Fruit fly (Drosophila melanogaster) whole organism: ENCODE data around the gene CG11837.

Source experiments
- CG8478 ChIP-seq: fragments of >200 bp; optimal IDR thresholded peaks from 2 replicates; lab custom pipeline; 2018; ENCODE audit warnings: inconsistent platforms
- Dll ChIP-seq: fragments of >200 bp; optimal IDR thresholded peaks from 2 replicates; lab custom pipeline; 2017
- EcR ChIP-seq, 2 experiments: fragments of >200 bp; optimal IDR thresholded peaks; 2 replicates each; lab custom pipeline; 2017; ENCODE audit warnings: missing biosample characterization in 2 of 2, missing genetic modification characterization in 2 of 2, missing genetic modification reagents in 2 of 2
- pan ChIP-seq: fragments of >200 bp; optimal IDR thresholded peaks from 2 replicates; lab custom pipeline; 2017
- psq ChIP-seq: fragments of >200 bp; optimal IDR thresholded peaks from 2 replicates; lab custom pipeline; 2017
- usp ChIP-seq: fragments of >200 bp; optimal IDR thresholded peaks from 2 replicates; lab custom pipeline; 2017; ENCODE audit warnings: missing biosample characterization, missing genetic modification characterization, mixed read lengths

dm6 chr3R:29032542-29032941 is 16.8 kb upstream of the CG11837 start, which contains the start of gene Ssl2:
- TF ChIP-seq psq (lab: Kevin White, UChicago): no peak
- TF ChIP-seq usp (GFP tag; lab: Kevin White, UChicago): no peak
- no peak for TF ChIP-seq pan
- no peak for TF ChIP-seq Dll (lab: Kevin White, UChicago)
- no peak for TF ChIP-seq EcR (GFP tag; optimal IDR thresholded peaks at IDR 0.05; lab: Kevin White, UChicago)
- TF ChIP-seq CG8478 (lab: Kevin White, UChicago): no peak
